Worm (Caenorhabditis elegans): ENCODE measurements around the gene T15H9.5.

ce11 chrII:9603419-9603818 is 7.8 kb downstream of the T15H9.5 start:
- peak; percentile 69 for TF ChIP-seq cog-1 (tag; optimal IDR thresholded peaks at IDR 0.05)
- no peak for TF ChIP-seq ztf-23 (GFP tag; IDR thresholded peaks at IDR 0.05)
- TF ChIP-seq ref-1 (GFP tag; conservative IDR thresholded peaks at IDR 0.05) = no peak
- no peak for TF ChIP-seq T22C8.4 (GFP tag; IDR thresholded peaks at IDR 0.05)

Data from whole organism, midembryonic.